Worm (Caenorhabditis elegans) whole organism, L1 larva: ENCODE measurements around the gene clc-10.

Experiments
- blmp-1 ChIP-seq: fragments of 150-350 bp; optimal IDR thresholded peaks from 2 replicates; lab custom pipeline; 2014; ENCODE audit warnings: missing biosample characterization, missing genetic modification characterization
- ceh-63 ChIP-seq: fragments of 200-800 bp; sonication (Bioruptor generic); optimal IDR thresholded peaks from 2 replicates; lab custom pipeline; 2018; ENCODE audit warnings: mild to moderate bottlenecking, missing genetic modification characterization, missing compliant biosample characterization
- ceh-82 ChIP-seq, 3 experiments: fragments of 150-350 bp in 1 of 3; sonication (generic microtip) in 2 of 3; optimal IDR thresholded peaks; 2 replicates each; lab custom pipeline; 2014 to 2017; ENCODE audit warnings: missing biosample characterization in 3 of 3, missing genetic modification characterization in 3 of 3
- efl-1 ChIP-seq, 4 experiments: fragments of 150-350 bp; optimal IDR thresholded peaks in 3 of 4; peaks in 1 of 4; 1 replicate in 1 of 4; 2 replicates in 3 of 4; lab custom pipeline; 2014; ENCODE audit warnings: missing biosample characterization in 2 of 4, missing genetic modification characterization in 2 of 4, missing genetic modification reagents in 2 of 4
- lin-39 ChIP-seq: fragments of 150-350 bp; optimal IDR thresholded peaks from 2 replicates; lab custom pipeline; 2014; ENCODE audit warnings: missing biosample characterization, missing genetic modification reagents, missing genetic modification characterization
- mdl-1 ChIP-seq, 2 experiments: fragments of 150-350 bp; optimal IDR thresholded peaks; 2 replicates each; lab custom pipeline; 2014 to 2017; ENCODE audit warnings: missing biosample characterization in 2 of 2, missing genetic modification characterization in 2 of 2, inconsistent platforms in 1 of 2
- nhr-237 ChIP-seq: fragments of 150-350 bp; optimal IDR thresholded peaks from 2 replicates; lab custom pipeline; 2014; ENCODE audit warnings: missing biosample characterization, missing genetic modification characterization
- skn-1 ChIP-seq: fragments of 150-350 bp; optimal IDR thresholded peaks from 2 replicates; lab custom pipeline; 2014; ENCODE audit warnings: missing biosample characterization, missing genetic modification characterization
- unc-130 ChIP-seq: fragments of 150-350 bp; optimal IDR thresholded peaks from 2 replicates; lab custom pipeline; 2017; ENCODE audit warnings: missing biosample characterization, missing genetic modification characterization, inconsistent platforms
- unc-62 ChIP-seq: fragments of 150-350 bp; optimal IDR thresholded peaks from 2 replicates; lab custom pipeline; 2014; ENCODE audit warnings: missing biosample characterization, missing genetic modification reagents, missing genetic modification characterization
- unc-86 ChIP-seq: sonication (generic microtip); optimal IDR thresholded peaks from 2 replicates; lab custom pipeline; 2016; ENCODE audit warnings: missing genetic modification characterization, missing compliant biosample characterization
- ztf-11 ChIP-seq, 2 experiments: sonication (generic microtip); optimal IDR thresholded peaks; 2 replicates each; lab custom pipeline; 2016 to 2017; ENCODE audit warnings: missing genetic modification characterization in 2 of 2, missing biosample characterization in 1 of 2, missing compliant biosample characterization in 1 of 2

DNA sequence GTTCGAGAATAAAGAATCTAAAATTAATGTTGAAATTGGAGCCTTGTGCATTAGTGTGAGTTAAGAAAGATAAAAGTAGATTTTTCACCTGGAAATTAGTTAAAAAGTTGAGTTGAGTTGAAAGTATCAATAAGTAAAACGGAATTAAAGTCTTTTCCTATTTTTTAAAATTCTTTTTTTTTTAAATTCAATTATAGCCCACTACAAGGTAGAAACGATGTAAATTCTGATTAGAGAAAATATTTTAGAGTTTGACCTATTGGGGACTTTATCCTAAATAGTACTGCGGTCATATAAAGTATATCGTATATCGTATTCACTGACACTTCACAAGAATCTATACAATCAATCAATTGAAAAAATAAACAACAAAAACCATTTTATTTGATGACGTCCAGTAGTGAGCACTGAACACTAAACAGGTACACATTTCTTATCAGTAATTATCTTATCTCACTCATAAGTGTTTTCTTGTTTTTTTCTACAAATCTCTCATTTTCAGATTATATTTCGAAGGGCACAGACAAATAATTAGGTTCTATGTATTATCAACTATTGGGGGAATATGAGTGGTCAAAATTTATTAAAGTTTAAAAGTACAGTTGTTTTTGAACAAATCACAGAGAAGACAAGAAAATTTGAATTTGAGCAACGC is 31.0 kb downstream of the clc-10 start, which contains the start of gene wht-1:
- no peak for TF ChIP-seq ztf-11 (tag; optimal IDR thresholded peaks at IDR 0.05; lab: Kevin White, UChicago)
- no peak for TF ChIP-seq mdl-1 (tag; optimal IDR thresholded peaks at IDR 0.05; lab: Kevin White, UChicago)
- TF ChIP-seq efl-1 (optimal IDR thresholded peaks at IDR 0.05; lab: Kevin White, UChicago), result no peak
- no peak for TF ChIP-seq efl-1 (GFP tag; optimal IDR thresholded peaks at IDR 0.05 in 1 of 2; lab: Kevin White, UChicago)
- TF ChIP-seq lin-39, result no peak
- no peak for TF ChIP-seq unc-62 (GFP tag; lab: Kevin White, UChicago)
- no peak for TF ChIP-seq ceh-63
- TF ChIP-seq blmp-1 (tag; lab: Kevin White, UChicago), result no peak
- TF ChIP-seq nhr-237 (tag; lab: Kevin White, UChicago), result no peak
- TF ChIP-seq skn-1, result no peak
- TF ChIP-seq unc-86 (tag; lab: Kevin White, UChicago), result no peak
- no peak for TF ChIP-seq ceh-82 (tag; optimal IDR thresholded peaks at IDR 0.05; lab: Kevin White, UChicago)
- no peak for TF ChIP-seq unc-130
